Worm (Caenorhabditis elegans) whole organism, L3 larva: ENCODE results near the gene F21C10.3.

Experiments used
- R02D3.7 ChIP-seq: fragments of 150-350 bp; optimal IDR thresholded peaks from 2 replicates; lab custom pipeline; 2014; ENCODE audit warnings: missing biosample characterization, missing genetic modification characterization
- ZK546.5 ChIP-seq: sonication (generic microtip); optimal IDR thresholded peaks from 2 replicates; lab custom pipeline; 2017; ENCODE audit warnings: missing biosample characterization, missing genetic modification characterization
- aly-2 ChIP-seq: fragments of 150-350 bp; optimal IDR thresholded peaks from 2 replicates; lab custom pipeline; 2014; ENCODE audit warnings: missing biosample characterization, missing genetic modification characterization
- ama-1 ChIP-seq: fragments of 150-350 bp; optimal IDR thresholded peaks from 2 replicates; lab custom pipeline; 2018
- ceh-28 ChIP-seq: fragments of 150-350 bp; optimal IDR thresholded peaks from 2 replicates; lab custom pipeline; 2014; ENCODE audit warnings: missing biosample characterization, missing genetic modification reagents, missing genetic modification characterization
- ceh-82 ChIP-seq: fragments of 150-350 bp; optimal IDR thresholded peaks from 2 replicates; lab custom pipeline; 2014; ENCODE audit warnings: missing biosample characterization, missing genetic modification characterization
- ceh-9 ChIP-seq: sonication (generic microtip); optimal IDR thresholded peaks from 2 replicates; lab custom pipeline; 2018; ENCODE audit warnings: missing biosample characterization, missing genetic modification characterization
- daf-12 ChIP-seq: fragments of 150-350 bp; optimal IDR thresholded peaks from 2 replicates; lab custom pipeline; 2014; ENCODE audit warnings: missing biosample characterization, missing genetic modification reagents, missing genetic modification characterization
- egl-5 ChIP-seq: fragments of 150-350 bp; optimal IDR thresholded peaks from 2 replicates; lab custom pipeline; 2017; ENCODE audit warnings: missing biosample characterization, missing genetic modification reagents, missing genetic modification characterization, inconsistent platforms
- elt-1 ChIP-seq: fragments of 150-350 bp; optimal IDR thresholded peaks from 2 replicates; lab custom pipeline; 2014; ENCODE audit warnings: missing biosample characterization, missing genetic modification characterization
- elt-2 ChIP-seq: sonication (generic microtip); optimal IDR thresholded peaks from 2 replicates; lab custom pipeline; 2016; ENCODE audit warnings: missing genetic modification reagents, mild to moderate bottlenecking, missing genetic modification characterization, missing compliant biosample characterization
- elt-3 ChIP-seq, 3 experiments: fragments of 150-350 bp in 1 of 3; sonication (generic microtip) in 2 of 3; optimal IDR thresholded peaks; 2 replicates in 2 of 3; 4 replicates in 1 of 3; lab custom pipeline; 2014 to 2017; ENCODE audit warnings: missing biosample characterization in 3 of 3, missing genetic modification characterization in 3 of 3
- fkh-10 ChIP-seq: sonication (generic microtip); optimal IDR thresholded peaks from 2 replicates; lab custom pipeline; 2017; ENCODE audit warnings: missing biosample characterization, missing genetic modification reagents, missing genetic modification characterization
- fkh-2 ChIP-seq: fragments of 150-350 bp; optimal IDR thresholded peaks from 2 replicates; lab custom pipeline; 2014; ENCODE audit warnings: missing biosample characterization, missing genetic modification reagents, missing genetic modification characterization
- fos-1 ChIP-seq: fragments of 150-350 bp; optimal IDR thresholded peaks from 2 replicates; lab custom pipeline; 2014; ENCODE audit warnings: missing biosample characterization, missing genetic modification characterization
- hmg-11 ChIP-seq: sonication (generic microtip); optimal IDR thresholded peaks from 2 replicates; lab custom pipeline; 2016; ENCODE audit warnings: missing genetic modification characterization, missing compliant biosample characterization
- jun-1 ChIP-seq: fragments of 150-350 bp; optimal IDR thresholded peaks from 2 replicates; lab custom pipeline; 2014; ENCODE audit warnings: missing biosample characterization, missing genetic modification reagents, missing genetic modification characterization
- lin-15B ChIP-seq: fragments of 150-350 bp; optimal IDR thresholded peaks from 2 replicates; lab custom pipeline; 2014; ENCODE audit warnings: missing biosample characterization, missing genetic modification characterization
- lin-39 ChIP-seq: fragments of 150-350 bp; optimal IDR thresholded peaks from 2 replicates; lab custom pipeline; 2018; ENCODE audit warnings: missing biosample characterization, missing genetic modification reagents, missing genetic modification characterization
- lsy-12 ChIP-seq: sonication (generic microtip); optimal IDR thresholded peaks from 2 replicates; lab custom pipeline; 2016; ENCODE audit warnings: mild to moderate bottlenecking, missing genetic modification characterization, missing compliant biosample characterization
- mml-1 ChIP-seq: fragments of 150-350 bp; sonication (generic microtip); optimal IDR thresholded peaks from 3 replicates; lab custom pipeline; 2014; ENCODE audit warnings: missing biosample characterization, missing genetic modification characterization
- nfya-1 ChIP-seq: sonication (generic microtip); optimal IDR thresholded peaks from 2 replicates; lab custom pipeline; 2017; ENCODE audit warnings: missing genetic modification characterization, mild to moderate bottlenecking, missing compliant biosample characterization, antibody characterized with exemption, moderate library complexity; ENCODE audit not compliant: insufficient read depth
- nhr-11 ChIP-seq: fragments of 150-350 bp; optimal IDR thresholded peaks from 2 replicates; lab custom pipeline; 2014; ENCODE audit warnings: missing biosample characterization, missing genetic modification characterization
- nhr-12 ChIP-seq: fragments of 150-350 bp; optimal IDR thresholded peaks from 2 replicates; lab custom pipeline; 2014; ENCODE audit warnings: missing biosample characterization, missing genetic modification characterization
- nhr-23 ChIP-seq: fragments of 150-350 bp; optimal IDR thresholded peaks from 2 replicates; lab custom pipeline; 2014; ENCODE audit warnings: missing biosample characterization, missing genetic modification reagents, missing genetic modification characterization
- nhr-237 ChIP-seq: fragments of 150-350 bp; optimal IDR thresholded peaks from 2 replicates; lab custom pipeline; 2014; ENCODE audit warnings: missing biosample characterization, missing genetic modification characterization
- nhr-25 ChIP-seq: sonication (generic microtip); optimal IDR thresholded peaks from 2 replicates; lab custom pipeline; 2017; ENCODE audit warnings: missing biosample characterization, missing genetic modification characterization
- nhr-28 ChIP-seq: fragments of 150-350 bp; optimal IDR thresholded peaks from 2 replicates; lab custom pipeline; 2014; ENCODE audit warnings: missing biosample characterization, missing genetic modification characterization
- nhr-43 ChIP-seq: sonication (generic microtip); optimal IDR thresholded peaks from 2 replicates; lab custom pipeline; 2016; ENCODE audit warnings: mild to moderate bottlenecking, missing genetic modification characterization, missing compliant biosample characterization; ENCODE audit not compliant: poor library complexity, severe bottlenecking
- nhr-67 ChIP-seq: fragments of 150-350 bp; optimal IDR thresholded peaks from 2 replicates; lab custom pipeline; 2014; ENCODE audit warnings: missing biosample characterization, missing genetic modification characterization
- nhr-76 ChIP-seq: fragments of 150-350 bp; sonication (generic microtip); optimal IDR thresholded peaks from 5 replicates; lab custom pipeline; 2014; ENCODE audit warnings: missing biosample characterization, missing genetic modification characterization
- nhr-77 ChIP-seq: fragments of 150-350 bp; optimal IDR thresholded peaks from 2 replicates; lab custom pipeline; 2014; ENCODE audit warnings: missing biosample characterization, missing genetic modification characterization
- pha-4 ChIP-seq: fragments of 150-350 bp; optimal IDR thresholded peaks from 2 replicates; lab custom pipeline; 2014; ENCODE audit warnings: missing biosample characterization, missing genetic modification reagents, missing genetic modification characterization
- pqm-1 ChIP-seq: fragments of 150-350 bp; optimal IDR thresholded peaks from 2 replicates; lab custom pipeline; 2017; ENCODE audit warnings: missing biosample characterization, missing genetic modification characterization, inconsistent platforms
- sea-2 ChIP-seq: fragments of 150-350 bp; sonication (generic microtip); optimal IDR thresholded peaks from 4 replicates; lab custom pipeline; 2014; ENCODE audit warnings: missing biosample characterization, missing genetic modification reagents, missing genetic modification characterization
- skn-1 ChIP-seq: fragments of 150-350 bp; optimal IDR thresholded peaks from 2 replicates; lab custom pipeline; 2014; ENCODE audit warnings: missing biosample characterization, missing genetic modification characterization
- snpc-4 ChIP-seq: fragments of 150-350 bp; optimal IDR thresholded peaks from 2 replicates; lab custom pipeline; 2014; ENCODE audit warnings: missing biosample characterization, missing genetic modification characterization
- tbx-2 ChIP-seq: sonication (generic microtip); optimal IDR thresholded peaks from 2 replicates; lab custom pipeline; 2016; ENCODE audit warnings: mild to moderate bottlenecking, missing genetic modification characterization, missing compliant biosample characterization
- unc-39 ChIP-seq: sonication (generic microtip); optimal IDR thresholded peaks from 4 replicates; lab custom pipeline; 2017; ENCODE audit warnings: missing biosample characterization, missing genetic modification characterization
- unc-62 ChIP-seq: fragments of 150-350 bp; sonication (generic microtip); optimal IDR thresholded peaks from 4 replicates; lab custom pipeline; 2014; ENCODE audit warnings: missing biosample characterization, missing genetic modification reagents, missing genetic modification characterization
- zag-1 ChIP-seq: fragments of 150-350 bp; optimal IDR thresholded peaks from 2 replicates; lab custom pipeline; 2014; ENCODE audit warnings: missing biosample characterization, missing genetic modification characterization
- ztf-11 ChIP-seq: fragments of 150-350 bp; optimal IDR thresholded peaks from 2 replicates; lab custom pipeline; 2014; ENCODE audit warnings: missing biosample characterization, missing genetic modification characterization
- ztf-4 ChIP-seq: fragments of 150-350 bp; optimal IDR thresholded peaks from 2 replicates; lab custom pipeline; 2014; ENCODE audit warnings: missing biosample characterization, missing genetic modification characterization

Gene F21C10.3

DNA sequence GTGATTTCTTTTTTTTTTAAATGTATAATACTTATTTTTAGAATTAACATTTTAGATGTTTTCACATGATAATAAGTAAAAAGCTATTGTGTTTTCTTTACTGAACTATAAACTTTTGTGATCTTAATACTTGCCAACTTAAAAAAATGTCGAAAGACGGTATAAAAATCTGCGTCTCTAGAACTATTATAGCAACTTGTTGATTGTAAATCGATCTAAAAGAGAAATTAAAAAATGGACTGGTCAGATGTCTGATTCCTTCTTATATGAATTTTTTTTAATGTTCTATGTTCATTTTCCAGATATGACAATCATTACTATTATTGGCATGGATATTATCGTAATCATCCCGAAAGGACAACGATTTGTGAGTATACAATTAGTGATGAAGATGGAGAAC, at the start of gene F21C10.3:
Gene F21C10.3, plus strand, starts transcription at position 301 of the 400 bp plus-strand sequence.
- no peak for TF ChIP-seq ceh-82 (tag; lab: Kevin White, UChicago)
- TF ChIP-seq hmg-11 (tag; lab: Kevin White, UChicago) = no peak
- no peak for TF ChIP-seq nhr-12 (tag; lab: Kevin White, UChicago)
- no peak for TF ChIP-seq R02D3.7
- TF ChIP-seq lin-15B (tag; lab: Kevin White, UChicago) = no peak
- no peak for TF ChIP-seq nhr-43 (tag; lab: Kevin White, UChicago)
- TF ChIP-seq nhr-11 (tag; lab: Kevin White, UChicago) = no peak

DNA sequence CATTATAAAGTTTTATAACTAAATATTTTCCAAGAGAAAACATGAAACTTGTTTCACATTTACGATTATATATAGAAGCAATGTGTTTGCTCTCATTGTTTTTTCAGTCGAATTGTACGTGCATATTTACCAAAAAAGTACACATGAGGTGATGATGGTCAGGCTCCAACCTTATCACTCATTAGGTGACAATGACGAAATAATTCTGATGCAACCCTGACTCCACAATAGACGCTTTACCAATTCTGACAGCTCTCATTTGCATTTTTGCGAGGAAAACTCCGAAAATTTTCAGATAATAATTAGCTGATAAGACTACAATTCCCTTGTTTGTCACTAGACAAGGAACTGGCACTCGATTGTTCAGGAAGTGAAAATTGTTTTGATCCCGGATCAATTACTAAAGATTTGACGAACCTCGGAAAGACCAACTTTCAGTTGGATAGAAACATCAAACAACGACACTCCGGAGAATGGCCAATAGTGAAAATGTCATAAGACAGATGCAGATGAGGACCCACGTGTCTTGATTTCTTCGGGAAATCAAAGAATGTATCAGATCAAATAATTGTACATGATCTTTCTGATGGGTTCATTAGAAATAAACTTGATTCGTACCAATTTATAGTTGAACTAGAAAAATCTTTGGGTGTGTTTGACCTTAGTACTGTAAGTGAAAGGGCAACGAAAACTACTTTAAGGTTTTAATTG, 48.9 kb upstream of the F21C10.3 start:
- TF ChIP-seq nhr-25 (tag; lab: Kevin White, UChicago) (peak; percentile 1), skn-1 (peak; percentile 43), ztf-4 (no peak), nfya-1 (peak; percentile 3), sea-2 (GFP tag; lab: Kevin White, UChicago) (no peak), ceh-82 (tag; lab: Kevin White, UChicago) (no peak), elt-2 (peak; percentile 95), lin-15B (tag; lab: Kevin White, UChicago) (no peak), unc-62 (GFP tag; lab: Kevin White, UChicago) (no peak), pqm-1 (tag; lab: Kevin White, UChicago) (peak; percentile 68), nhr-43 (tag; lab: Kevin White, UChicago) (peak; percentile 46), nhr-28 (tag; lab: Kevin White, UChicago) (no peak), jun-1 (tag; lab: Kevin White, UChicago) (peak; percentile 8)

DNA sequence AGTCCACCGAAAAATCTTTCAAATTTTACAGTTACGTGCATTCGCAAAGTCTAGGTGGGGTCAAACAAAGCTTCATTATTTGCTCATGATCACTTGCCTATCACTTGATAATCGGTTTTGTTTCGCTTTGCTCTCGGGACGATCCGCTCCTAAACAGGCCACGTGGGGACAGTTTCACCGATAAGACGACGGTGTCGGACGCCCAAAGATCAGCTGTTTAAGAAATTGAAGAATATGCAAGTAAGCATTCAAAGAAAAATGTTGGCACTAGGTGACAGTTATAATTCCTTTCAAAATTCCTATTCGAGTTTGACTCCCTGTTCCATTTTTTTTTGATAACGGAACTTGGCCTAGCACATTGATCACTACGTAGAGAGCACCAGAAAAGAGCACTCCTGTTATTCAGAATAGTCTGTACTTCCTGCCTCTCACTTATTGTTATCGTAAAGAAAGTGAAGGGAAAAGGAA, 47.9 kb upstream of the F21C10.3 start:
- TF ChIP-seq sea-2 (GFP tag; lab: Kevin White, UChicago) (no peak), elt-2 (peak; percentile 99), pqm-1 (tag; lab: Kevin White, UChicago) (peak; percentile 93), jun-1 (tag; lab: Kevin White, UChicago) (peak; percentile 68), nhr-28 (tag; lab: Kevin White, UChicago) (no peak), fkh-10 (GFP tag; lab: Kevin White, UChicago) (no peak), fos-1 (tag; lab: Kevin White, UChicago) (no peak), fkh-2 (tag; lab: Kevin White, UChicago) (no peak), nhr-11 (tag; lab: Kevin White, UChicago) (no peak), nhr-43 (tag; lab: Kevin White, UChicago) (no peak), pha-4 (tag; lab: Kevin White, UChicago) (peak; percentile 62), ceh-28 (no peak), unc-62 (GFP tag; lab: Kevin White, UChicago) (no peak), egl-5 (no peak)
- TF ChIP-seq, all 47 proteins: peak for 4

DNA sequence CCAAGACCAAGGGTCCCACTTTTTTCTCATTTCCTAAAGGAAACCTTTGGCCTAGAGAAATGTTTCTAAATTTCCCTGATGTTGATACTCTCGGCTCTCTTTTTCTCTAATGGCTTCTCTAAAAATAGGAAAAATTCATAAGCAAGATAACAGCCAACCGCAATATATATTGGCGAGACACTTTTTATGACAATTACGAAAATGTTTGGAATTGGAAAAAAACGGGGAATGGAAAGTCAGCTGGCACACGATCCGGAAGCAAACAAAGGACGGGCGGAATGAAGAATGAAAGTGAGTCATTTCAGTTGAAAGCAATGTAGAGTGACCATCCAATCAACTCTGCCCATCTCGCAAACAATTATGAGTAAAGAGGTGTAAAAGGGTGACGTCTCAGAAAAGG, 46.5 kb upstream of the F21C10.3 start:
- TF ChIP-seq unc-62 (GFP tag; lab: Kevin White, UChicago) = no peak
- TF ChIP-seq jun-1 (tag; lab: Kevin White, UChicago) = peak; percentile 2
- TF ChIP-seq zag-1 (tag; lab: Kevin White, UChicago) = no peak
- TF ChIP-seq mml-1 (tag; lab: Kevin White, UChicago) = no peak
- TF ChIP-seq ZK546.5 (tag; lab: Kevin White, UChicago) = no peak
- no peak for TF ChIP-seq unc-39 (tag; lab: Kevin White, UChicago)
- peak; percentile 80 for TF ChIP-seq pqm-1 (tag; lab: Kevin White, UChicago)
- no peak for TF ChIP-seq nhr-23 (tag; lab: Kevin White, UChicago)
- TF ChIP-seq daf-12 (tag; lab: Kevin White, UChicago) = no peak
- no peak for TF ChIP-seq ama-1 (lab: Kevin White, UChicago)
- TF ChIP-seq nhr-25 (tag; lab: Kevin White, UChicago) = no peak
- no peak for TF ChIP-seq fos-1 (tag; lab: Kevin White, UChicago)
- no peak for TF ChIP-seq nhr-12 (tag; lab: Kevin White, UChicago)
- TF ChIP-seq elt-1 (tag; lab: Kevin White, UChicago) = no peak
- TF ChIP-seq R02D3.7 = no peak
- no peak for TF ChIP-seq nhr-28 (tag; lab: Kevin White, UChicago)
- no peak for TF ChIP-seq fkh-10 (GFP tag; lab: Kevin White, UChicago)
- no peak for TF ChIP-seq nhr-237
- no peak for TF ChIP-seq lsy-12 (tag; lab: Kevin White, UChicago)
- no peak for TF ChIP-seq skn-1
- TF ChIP-seq aly-2 (tag; lab: Kevin White, UChicago) = no peak
- TF ChIP-seq tbx-2 (tag; lab: Kevin White, UChicago) = no peak
- TF ChIP-seq ztf-11 = no peak
- no peak for TF ChIP-seq ceh-9 (tag; lab: Kevin White, UChicago)
- no peak for TF ChIP-seq nhr-67 (tag; lab: Kevin White, UChicago)
- TF ChIP-seq nhr-77 (tag; lab: Kevin White, UChicago) = no peak
- peak; percentile 67 for TF ChIP-seq elt-2
- no peak for TF ChIP-seq nhr-76 (tag; lab: Kevin White, UChicago)
- TF ChIP-seq fkh-2 (tag; lab: Kevin White, UChicago) = no peak
- peak; percentile 75 for TF ChIP-seq pha-4 (tag; lab: Kevin White, UChicago)
- TF ChIP-seq lin-39 (tag; lab: Kevin White, UChicago) = no peak
- TF ChIP-seq elt-3 (tag; optimal IDR thresholded peaks at IDR 0.05; lab: Kevin White, UChicago) = no peak
- TF ChIP-seq snpc-4 (tag; lab: Kevin White, UChicago) = no peak
- TF ChIP-seq nhr-11 (tag; lab: Kevin White, UChicago) = no peak
- TF ChIP-seq ceh-28 = no peak
